Fruit fly (Drosophila melanogaster) whole organism, embryonic: ENCODE results near the gene sno.

ENCODE experiments used
- BEAF-32 ChIP-seq: fragments of 200-800 bp; sonication (Bioruptor generic); optimal IDR thresholded peaks from 3 replicates; lab custom pipeline; 2017; ENCODE audit warnings: missing biosample characterization, missing genetic modification characterization, mild to moderate bottlenecking, moderate library complexity, missing genetic modification reagents
- CG1024 ChIP-seq: fragments of 200-800 bp; sonication (Bioruptor generic); IDR thresholded peaks from 2 replicates; pipeline ENCODE4 v1.3.6; 2022; ENCODE audit warnings: missing biosample characterization, missing genetic modification characterization
- CG11504 ChIP-seq: fragments of 200-800 bp; sonication (Bioruptor generic); optimal IDR thresholded peaks from 3 replicates; lab custom pipeline; 2019; ENCODE audit warnings: missing biosample characterization, mild to moderate bottlenecking, missing genetic modification characterization, moderate library complexity
- CG12219 ChIP-seq: fragments of 200-800 bp; sonication (Bioruptor generic); optimal IDR thresholded peaks from 3 replicates; lab custom pipeline; 2018; ENCODE audit warnings: missing biosample characterization, mild to moderate bottlenecking, missing genetic modification characterization
- CG14441 ChIP-seq: fragments of 200-800 bp; sonication (Bioruptor generic); IDR thresholded peaks from 2 replicates; pipeline ENCODE4 v1.3.6; 2022; ENCODE audit warnings: missing biosample characterization, missing genetic modification characterization
- CG17328 ChIP-seq: fragments of 200-800 bp; sonication (Bioruptor generic); IDR thresholded peaks from 2 replicates; pipeline ENCODE4 v1.3.6; 2022; ENCODE audit warnings: missing biosample characterization, missing genetic modification characterization
- CG17568 ChIP-seq: fragments of 200-800 bp; sonication (Bioruptor generic); optimal IDR thresholded peaks from 2 replicates; lab custom pipeline; 2018; ENCODE audit warnings: missing biosample characterization, mild to moderate bottlenecking, missing genetic modification characterization, moderate library complexity
- CG2199 ChIP-seq: fragments of 200-800 bp; sonication (Bioruptor generic); IDR thresholded peaks from 3 replicates; pipeline ENCODE4 v1.3.6; 2022; ENCODE audit warnings: missing biosample characterization, missing genetic modification characterization
- CG34376 ChIP-seq: fragments of 200-800 bp; sonication (Bioruptor generic); optimal IDR thresholded peaks from 2 replicates; lab custom pipeline; 2018; ENCODE audit warnings: missing biosample characterization, mild to moderate bottlenecking, missing genetic modification characterization
- CG4424 ChIP-seq: fragments of 200-800 bp; sonication (Bioruptor generic); optimal IDR thresholded peaks from 3 replicates; lab custom pipeline; 2016; ENCODE audit warnings: missing biosample characterization, missing genetic modification characterization
- CG5180 ChIP-seq: fragments of 200-800 bp; sonication (Bioruptor generic); optimal IDR thresholded peaks from 3 replicates; lab custom pipeline; 2017; ENCODE audit warnings: missing biosample characterization, missing genetic modification characterization, mild to moderate bottlenecking, moderate library complexity, missing genetic modification reagents
- CG6791 ChIP-seq: fragments of 200-800 bp; sonication (Bioruptor generic); IDR thresholded peaks from 3 replicates; pipeline ENCODE4 v1.3.6; 2022; ENCODE audit warnings: missing biosample characterization, missing genetic modification characterization; ENCODE audit not compliant: partially characterized antibody
- CG7839 ChIP-seq: fragments of 200-800 bp; sonication (Bioruptor generic); optimal IDR thresholded peaks from 3 replicates; lab custom pipeline; 2018; ENCODE audit warnings: missing biosample characterization, mild to moderate bottlenecking, missing genetic modification characterization, moderate library complexity
- CG7928 ChIP-seq: fragments of 200-800 bp; sonication (Bioruptor generic); optimal IDR thresholded peaks from 2 replicates; lab custom pipeline; 2017; ENCODE audit warnings: missing biosample characterization, mild to moderate bottlenecking, missing genetic modification characterization
- CG9609 ChIP-seq: fragments of 200-800 bp; sonication (Bioruptor generic); optimal IDR thresholded peaks from 3 replicates; lab custom pipeline; 2016; ENCODE audit warnings: missing biosample characterization, missing genetic modification characterization
- CkIIα-i1 ChIP-seq: fragments of 200-800 bp; sonication (Bioruptor generic); IDR thresholded peaks from 2 replicates; pipeline ENCODE4 v1.3.6; 2022; ENCODE audit warnings: missing biosample characterization, missing genetic modification characterization
- Deaf1 ChIP-seq: fragments of 200-800 bp; optimal IDR thresholded peaks from 3 replicates; lab custom pipeline; 2019; ENCODE audit warnings: missing biosample characterization, mild to moderate bottlenecking, missing genetic modification characterization, moderate library complexity
- Dek ChIP-seq: fragments of 200-800 bp; sonication (Bioruptor generic); optimal IDR thresholded peaks from 3 replicates; lab custom pipeline; 2019; ENCODE audit warnings: missing biosample characterization, mild to moderate bottlenecking, missing genetic modification characterization, moderate library complexity
- Drgx ChIP-seq: fragments of 200-800 bp; sonication (Bioruptor generic); IDR thresholded peaks from 2 replicates; pipeline ENCODE4 v1.3.6; 2022; ENCODE audit warnings: missing biosample characterization, missing genetic modification characterization
- Ets65A ChIP-seq: fragments of 200-800 bp; sonication (Bioruptor generic); peaks from one replicate; lab custom pipeline; 2016; ENCODE audit warnings: missing biosample characterization, missing genetic modification characterization
- Hmr ChIP-seq: fragments of 200-800 bp; sonication (Bioruptor generic); optimal IDR thresholded peaks from 3 replicates; lab custom pipeline; 2017; ENCODE audit warnings: mild to moderate bottlenecking, missing biosample characterization, missing genetic modification reagents, missing genetic modification characterization
- Hr39 ChIP-seq: fragments of >200 bp; optimal IDR thresholded peaks from 2 replicates; lab custom pipeline; 2017
- NK7.1 ChIP-seq: fragments of 200-800 bp; sonication (Bioruptor generic); optimal IDR thresholded peaks from 3 replicates; lab custom pipeline; 2016; ENCODE audit warnings: missing biosample characterization, missing genetic modification characterization
- Nf-YC ChIP-seq: fragments of 200-800 bp; optimal IDR thresholded peaks from 3 replicates; lab custom pipeline; 2019; ENCODE audit warnings: missing biosample characterization, mild to moderate bottlenecking, missing genetic modification characterization, moderate library complexity
- Oli ChIP-seq: fragments of 200-800 bp; sonication (Bioruptor generic); optimal IDR thresholded peaks from 2 replicates; lab custom pipeline; 2018; ENCODE audit warnings: missing biosample characterization, mild to moderate bottlenecking, missing genetic modification characterization, moderate library complexity
- Six4 ChIP-seq: fragments of 200-800 bp; sonication (Bioruptor generic); optimal IDR thresholded peaks from 2 replicates; lab custom pipeline; 2016; ENCODE audit warnings: missing biosample characterization, missing genetic modification characterization
- az2 ChIP-seq: fragments of 200-800 bp; sonication (Bioruptor generic); optimal IDR thresholded peaks from 3 replicates; lab custom pipeline; 2016; ENCODE audit warnings: missing biosample characterization, missing genetic modification characterization
- bsh ChIP-seq, 2 experiments: fragments of 200-800 bp; sonication (Bioruptor generic); optimal IDR thresholded peaks; 2 replicates each; lab custom pipeline; 2017 to 2018; ENCODE audit warnings: mild to moderate bottlenecking in 2 of 2, missing biosample characterization in 2 of 2, missing genetic modification characterization in 2 of 2, moderate library complexity in 1 of 2
- corto ChIP-seq: fragments of 200-800 bp; sonication (Bioruptor generic); optimal IDR thresholded peaks from 2 replicates; lab custom pipeline; 2016; ENCODE audit warnings: missing biosample characterization, mild to moderate bottlenecking, missing genetic modification characterization, moderate library complexity
- dmrt99B ChIP-seq: fragments of 200-800 bp; sonication (Bioruptor generic); optimal IDR thresholded peaks from 2 replicates; lab custom pipeline; 2018; ENCODE audit warnings: missing biosample characterization, mild to moderate bottlenecking, missing genetic modification characterization, moderate library complexity
- fd96Cb ChIP-seq: fragments of 200-800 bp; sonication (Bioruptor generic); optimal IDR thresholded peaks from 2 replicates; lab custom pipeline; 2018; ENCODE audit warnings: missing biosample characterization, mild to moderate bottlenecking, missing genetic modification characterization, moderate library complexity
- grau ChIP-seq: fragments of 200-800 bp; optimal IDR thresholded peaks from 3 replicates; lab custom pipeline; 2019; ENCODE audit warnings: missing biosample characterization, mild to moderate bottlenecking, missing genetic modification characterization, moderate library complexity
- inv ChIP-seq: fragments of 200-800 bp; sonication (Bioruptor generic); IDR thresholded peaks from 2 replicates; pipeline ENCODE4 v1.3.6; 2022; ENCODE audit warnings: missing biosample characterization, missing genetic modification characterization; ENCODE audit not compliant: partially characterized antibody
- luna ChIP-seq: fragments of 200-800 bp; sonication (Bioruptor generic); optimal IDR thresholded peaks from 2 replicates; lab custom pipeline; 2016; ENCODE audit warnings: missing biosample characterization, missing genetic modification characterization
- prd ChIP-seq, 3 experiments: fragments of >200 bp in 2 of 3; fragments of 200-800 bp in 1 of 3; sonication (Bioruptor generic) in 1 of 3; optimal IDR thresholded peaks in 2 of 3; IDR thresholded peaks in 1 of 3; 2 replicates in 2 of 3; 3 replicates in 1 of 3; pipeline versions ENCODE4 v1.3.6 to Lab custom; 2017 to 2022; ENCODE audit warnings: missing biosample characterization in 1 of 3, missing genetic modification characterization in 1 of 3
- sc ChIP-seq, 3 experiments: fragments of >200 bp in 2 of 3; fragments of 200-800 bp in 1 of 3; sonication (Bioruptor generic) in 1 of 3; optimal IDR thresholded peaks; 2 replicates in 2 of 3; 3 replicates in 1 of 3; lab custom pipeline; 2017; ENCODE audit warnings: mild to moderate bottlenecking in 1 of 3, missing biosample characterization in 1 of 3, missing genetic modification characterization in 1 of 3, missing genetic modification reagents in 1 of 3
- tgo ChIP-seq: fragments of 200-800 bp; sonication (Bioruptor generic); IDR thresholded peaks from 3 replicates; pipeline ENCODE4 v1.3.6; 2022; ENCODE audit warnings: missing biosample characterization, missing genetic modification characterization
- vvl ChIP-seq: fragments of 200-800 bp; sonication (Bioruptor generic); IDR thresholded peaks from 2 replicates; pipeline ENCODE4 v1.3.6; 2022; ENCODE audit warnings: missing biosample characterization, missing genetic modification characterization
- zen2 ChIP-seq: fragments of 200-800 bp; sonication (Bioruptor generic); IDR thresholded peaks from 3 replicates; pipeline ENCODE4 v1.3.6; 2022; ENCODE audit warnings: missing biosample characterization, missing genetic modification characterization; ENCODE audit not compliant: partially characterized antibody

Gene sno

dm6 chrX:13238294-13238917 is 26.9 kb upstream of the sno start (continued):
- no peak for TF ChIP-seq prd (optimal IDR thresholded peaks at IDR 0.05; lab: Kevin White, UChicago)
- TF ChIP-seq prd (GFP tag; IDR thresholded peaks at IDR 0.05; lab: Robert Waterston, UW): peak; percentile 52; the same call in 2 of the 3 replicates
- peak; percentile 26 to 31 for TF ChIP-seq bsh (GFP tag; optimal IDR thresholded peaks at IDR 0.05; lab: Kevin White, UChicago)
- TF ChIP-seq Nf-YC (tag; lab: Kevin White, UChicago): no peak
- TF ChIP-seq dmrt99B (tag; lab: Kevin White, UChicago): peak; percentile 50
- peak; percentile 50 for TF ChIP-seq CG5180 (GFP tag; lab: Kevin White, UChicago)
- TF ChIP-seq CG12219 (GFP tag; lab: Kevin White, UChicago): peak; percentile 10
- TF ChIP-seq Drgx: peak; percentile 90
- TF ChIP-seq CG1024 (GFP tag; lab: Robert Waterston, UW): no peak
- TF ChIP-seq grau (tag; lab: Kevin White, UChicago): peak; percentile 12
- TF ChIP-seq Oli (tag; lab: Kevin White, UChicago): peak; percentile 21
- TF ChIP-seq CG11504: peak; percentile 54
- 0 out of 2 replicates have a peak, but pooled peaks have one; percentile 14 for TF ChIP-seq CG17328
- TF ChIP-seq Ets65A: peak; percentile 69
- TF ChIP-seq CG4424 (GFP tag; lab: Kevin White, UChicago): peak; percentile 25
- TF ChIP-seq BEAF-32 (GFP tag; lab: Kevin White, UChicago): no peak
- no peak for TF ChIP-seq CG34376 (GFP tag; lab: Kevin White, UChicago)
- no peak for TF ChIP-seq CG17568 (GFP tag; lab: Kevin White, UChicago)
- peak; percentile 64; the same call in 1 of the 2 replicates for TF ChIP-seq vvl (GFP tag; lab: Robert Waterston, UW)
- no peak for TF ChIP-seq Six4
- TF ChIP-seq Hmr (GFP tag; lab: Kevin White, UChicago): no peak
- TF ChIP-seq fd96Cb: peak; percentile 36
- no peak for TF ChIP-seq zen2 (GFP tag; lab: Robert Waterston, UW)
- TF ChIP-seq Deaf1 (tag; lab: Kevin White, UChicago): no peak
- no peak for TF ChIP-seq CG6791 (GFP tag; lab: Robert Waterston, UW)
- TF ChIP-seq CG7839: peak; percentile 42
- no peak for TF ChIP-seq Dek (tag; lab: Kevin White, UChicago)
- TF ChIP-seq NK7.1 (GFP tag; lab: Kevin White, UChicago): no peak
- TF ChIP-seq az2 (GFP tag; lab: Kevin White, UChicago): peak; percentile 4
- TF ChIP-seq inv (GFP tag; lab: Robert Waterston, UW): no peak
- no peak for TF ChIP-seq CkIIα-i1 (GFP tag; lab: Robert Waterston, UW)
- TF ChIP-seq CG2199: 0 out of 3 replicates have a peak, but pooled peaks have one; percentile 10
- no peak for TF ChIP-seq luna (GFP tag; lab: Kevin White, UChicago)
- peak; percentile 60 for TF ChIP-seq Hr39 (lab: Kevin White, UChicago)
- TF ChIP-seq corto (GFP tag; lab: Kevin White, UChicago): no peak
- TF ChIP-seq CG7928 (GFP tag; lab: Kevin White, UChicago): no peak
- peak; percentile 30; the same call in 1 of the 3 replicates for TF ChIP-seq tgo (GFP tag; lab: Robert Waterston, UW)
- TF ChIP-seq sc (optimal IDR thresholded peaks at IDR 0.05; lab: Kevin White, UChicago): no peak
- TF ChIP-seq sc (GFP tag; optimal IDR thresholded peaks at IDR 0.05; lab: Kevin White, UChicago): no peak
- TF ChIP-seq CG14441 (GFP tag; lab: Robert Waterston, UW): no peak
- TF ChIP-seq CG9609 (GFP tag; lab: Kevin White, UChicago): no peak
